Worm (Caenorhabditis elegans): Measurements from ENCODE around the gene C45B2.8.
A peak's percentile ranks its signal among the peaks of the same experiment; 100 is the strongest.

C45B2.8 gene

DNA sequence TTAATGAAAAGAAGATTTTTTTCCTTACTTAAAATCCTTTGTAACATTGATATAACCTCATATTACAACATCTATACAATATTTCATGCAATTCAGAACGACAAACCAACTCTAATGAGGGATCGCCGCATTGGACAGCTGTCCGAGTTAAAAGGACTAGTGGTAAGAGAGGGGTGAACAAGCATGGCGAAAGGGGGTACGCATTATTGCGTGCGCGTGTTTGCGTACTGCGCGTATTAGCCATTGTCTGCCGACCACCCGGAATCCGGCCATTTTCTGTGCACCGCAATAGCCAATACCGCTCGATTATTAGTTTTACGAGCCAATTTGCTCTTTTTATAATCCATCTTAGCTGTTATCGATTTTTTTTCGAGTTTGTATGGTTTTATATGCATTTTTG, 9.8 kb downstream of the C45B2.8 start, which contains the start of gene C15H9.4 (continued):
- no peak for TF ChIP-seq nhr-10 (tag; optimal IDR thresholded peaks at IDR 0.05)
- no peak for TF ChIP-seq nhr-6 (tag; optimal IDR thresholded peaks at IDR 0.05)
- TF ChIP-seq sma-3 (GFP tag; optimal IDR thresholded peaks at IDR 0.05) = peak; percentile 3
- no peak for TF ChIP-seq nhr-12 (tag; optimal IDR thresholded peaks at IDR 0.05)
- TF ChIP-seq lin-11 (tag; optimal IDR thresholded peaks at IDR 0.05) = peak; percentile 1
- TF ChIP-seq crh-2 (tag; optimal IDR thresholded peaks at IDR 0.05) = no peak
- no peak for TF ChIP-seq lin-39 (tag; optimal IDR thresholded peaks at IDR 0.05)
- no peak for TF ChIP-seq sem-4 (tag; optimal IDR thresholded peaks at IDR 0.05)
- TF ChIP-seq ceh-82 (tag; optimal IDR thresholded peaks at IDR 0.05) = no peak
- peak in 1 of 2 experiments; percentile 31 for TF ChIP-seq lsy-2 (tag; optimal IDR thresholded peaks at IDR 0.05)
- TF ChIP-seq Y55F3AM.14 (GFP tag; optimal IDR thresholded peaks at IDR 0.05) = no peak
- no peak for TF ChIP-seq gmeb-1 (tag; optimal IDR thresholded peaks at IDR 0.05)
- TF ChIP-seq R02D3.7 (tag; optimal IDR thresholded peaks at IDR 0.05) = no peak
- no peak for TF ChIP-seq ztf-11 (tag; optimal IDR thresholded peaks at IDR 0.05)

DNA sequence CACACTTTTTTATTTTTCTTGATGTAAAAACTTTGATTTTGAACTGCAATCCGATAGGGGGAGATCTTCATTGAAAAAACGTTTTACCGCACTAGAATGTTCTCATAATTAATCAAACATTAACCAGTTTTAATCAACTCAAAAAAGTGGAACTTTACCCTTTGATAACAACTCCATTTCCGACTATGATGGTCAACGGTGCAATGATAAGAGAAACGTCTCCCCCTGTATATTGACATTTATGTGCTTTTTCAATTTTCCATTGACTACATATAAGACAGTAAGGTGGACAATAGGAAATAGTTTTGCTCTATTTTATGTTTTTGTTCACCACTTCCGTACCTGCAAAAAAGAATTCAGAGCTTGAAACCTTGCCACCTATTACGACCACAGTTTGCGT, 10.6 kb downstream of the C45B2.8 start:
- TF ChIP-seq unc-39 (tag; optimal IDR thresholded peaks at IDR 0.05) (no peak), crh-2 (tag; optimal IDR thresholded peaks at IDR 0.05) (peak; percentile 10), nhr-11 (tag; optimal IDR thresholded peaks at IDR 0.05) (no peak), sem-4 (tag; optimal IDR thresholded peaks at IDR 0.05) (no peak), nhr-6 (tag; optimal IDR thresholded peaks at IDR 0.05) (no peak), nhr-10 (tag; optimal IDR thresholded peaks at IDR 0.05) (no peak), ceh-16 (tag; optimal IDR thresholded peaks at IDR 0.05) (no peak), ZK546.5 (tag; optimal IDR thresholded peaks at IDR 0.05) (no peak), lin-39 (tag; optimal IDR thresholded peaks at IDR 0.05) (no peak), dmd-4 (tag; optimal IDR thresholded peaks at IDR 0.05) (no peak), elt-3 (tag; optimal IDR thresholded peaks at IDR 0.05) (no peak), gmeb-1 (tag; optimal IDR thresholded peaks at IDR 0.05) (no peak), sma-9 (GFP tag; optimal IDR thresholded peaks at IDR 0.05) (peak; percentile 44), sma-9 (tag; optimal IDR thresholded peaks at IDR 0.05) (no peak), fos-1 (tag; optimal IDR thresholded peaks at IDR 0.05) (peak; percentile 74), skn-1 (tag; optimal IDR thresholded peaks at IDR 0.05) (no peak), sma-3 (GFP tag; optimal IDR thresholded peaks at IDR 0.05) (no peak), nhr-21 (tag; optimal IDR thresholded peaks at IDR 0.05) (no peak), ztf-4 (tag; optimal IDR thresholded peaks at IDR 0.05) (no peak), nhr-237 (tag; optimal IDR thresholded peaks at IDR 0.05) (no peak), snpc-4 (tag; optimal IDR thresholded peaks at IDR 0.05) (no peak), ama-1 (optimal IDR thresholded peaks at IDR 0.05) (no peak), mab-5 (tag; optimal IDR thresholded peaks at IDR 0.05) (no peak)

DNA sequence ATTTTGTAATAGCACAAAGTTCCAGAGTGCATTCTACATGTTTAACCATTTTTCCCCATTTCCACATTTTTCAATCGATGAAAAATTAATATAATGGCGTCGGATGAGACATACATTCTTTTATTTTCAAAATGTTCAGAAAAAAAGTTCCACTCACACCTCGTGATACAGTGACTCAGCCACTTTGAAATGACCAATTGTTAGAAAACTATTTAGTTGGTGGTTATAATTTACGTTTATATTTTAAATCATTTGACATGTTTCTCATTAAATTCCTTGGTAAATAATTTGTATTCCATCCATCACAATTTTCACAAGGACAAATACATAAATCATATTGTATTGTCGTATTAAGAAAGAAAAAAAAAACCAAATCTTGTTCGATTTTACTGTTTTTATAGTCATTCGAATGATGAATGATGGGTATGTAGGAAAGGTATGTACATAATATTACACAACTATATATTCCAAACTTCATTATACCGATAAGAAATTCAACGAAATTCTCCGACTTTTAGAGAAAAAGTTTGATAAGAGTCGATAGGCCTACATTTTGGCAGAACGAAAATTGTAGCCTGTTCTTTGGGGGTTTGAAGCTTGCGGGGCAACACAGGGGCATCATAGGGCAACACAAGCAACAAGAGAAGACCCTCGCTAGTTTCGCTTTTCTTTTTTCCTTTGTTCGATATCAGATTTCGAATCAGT, 12.8 kb downstream of the C45B2.8 start:
- TF ChIP-seq nhr-25 (tag; optimal IDR thresholded peaks at IDR 0.05) (peak; percentile 48), blmp-1 (tag; optimal IDR thresholded peaks at IDR 0.05; ENCODE audit: insufficient read depth) (peak; percentile 16), fos-1 (tag; optimal IDR thresholded peaks at IDR 0.05) (peak; percentile 65), lin-39 (tag; optimal IDR thresholded peaks at IDR 0.05) (no peak), ztf-11 (tag; optimal IDR thresholded peaks at IDR 0.05) (no peak)

DNA sequence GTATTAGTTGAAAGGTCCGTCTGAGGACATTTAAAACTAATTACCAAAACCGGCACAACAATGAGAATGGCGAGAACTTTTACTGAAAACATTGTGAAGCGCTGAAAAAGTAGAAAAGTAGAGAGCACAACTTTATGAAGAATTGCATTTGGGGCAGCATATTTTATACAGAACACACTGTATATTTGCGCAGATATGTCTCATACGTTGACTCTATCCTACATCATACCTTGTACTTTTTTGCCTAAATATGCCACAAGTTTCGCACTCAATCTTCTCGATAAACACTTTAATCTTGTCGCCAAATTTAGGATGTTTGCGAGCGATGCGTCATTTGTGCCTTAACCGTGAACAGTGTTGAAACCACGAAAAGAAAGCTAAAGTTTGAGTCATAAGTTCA, 15.5 kb downstream of the C45B2.8 start, which contains the start of gene C15H9.11:
Gene C15H9.11 (minus strand): TSS at position 101 of the 400 bp plus-strand sequence.
- TF ChIP-seq sma-9 (GFP tag; optimal IDR thresholded peaks at IDR 0.05) (no peak), sma-9 (tag; optimal IDR thresholded peaks at IDR 0.05) (no peak), dmd-4 (tag; optimal IDR thresholded peaks at IDR 0.05) (no peak), F13H6.1 (tag; optimal IDR thresholded peaks at IDR 0.05) (no peak), skn-1 (tag; optimal IDR thresholded peaks at IDR 0.05) (no peak), sma-3 (GFP tag; optimal IDR thresholded peaks at IDR 0.05) (no peak), C34F6.9 (tag; optimal IDR thresholded peaks at IDR 0.05) (no peak), nhr-23 (tag; optimal IDR thresholded peaks at IDR 0.05) (no peak), nhr-77 (tag; optimal IDR thresholded peaks at IDR 0.05) (no peak)
